Fruit fly (Drosophila melanogaster): ENCODE measurements around the gene CG42750.

CG42750 gene

DNA sequence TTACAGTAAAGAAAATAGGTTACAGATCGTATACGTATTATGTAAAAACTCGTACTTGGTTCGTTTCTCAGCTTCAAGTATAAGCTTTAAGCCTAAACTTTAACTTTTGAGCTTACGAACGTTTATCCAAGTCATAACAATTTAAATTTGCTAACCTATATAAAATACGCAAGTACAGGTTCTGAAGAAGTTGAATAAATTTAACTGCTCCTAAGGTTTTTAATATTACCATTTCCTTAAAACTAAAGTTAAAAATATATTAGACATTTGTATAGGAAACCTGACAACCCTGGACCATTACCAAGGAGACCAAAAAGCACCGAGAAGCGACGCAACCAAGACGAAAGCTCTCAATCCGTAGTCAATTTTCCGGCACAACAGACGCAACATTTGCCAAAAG is 155.9 kb downstream of the CG42750 start, which contains the start of gene CG5758 (continued):
- TF ChIP-seq Atf-2 (GFP tag; optimal IDR thresholded peaks at IDR 0.05) (no peak), CG18619 (GFP tag; optimal IDR thresholded peaks at IDR 0.05) (no peak), CG7372 (GFP tag; IDR thresholded peaks at IDR 0.05) (no peak), Bteb2 (GFP tag; optimal IDR thresholded peaks at IDR 0.05) (no peak), peb (GFP tag; IDR thresholded peaks at IDR 0.05) (no peak), CG2875 (GFP tag; optimal IDR thresholded peaks at IDR 0.05) (no peak), Opbp (GFP tag; IDR thresholded peaks at IDR 0.05; ENCODE audit: partially characterized antibody) (no peak), CG13296 (GFP tag; optimal IDR thresholded peaks at IDR 0.05) (no peak), rib (GFP tag; IDR thresholded peaks at IDR 0.05) (no peak; the same call in 1 of the 2 replicates), HLH4C (GFP tag; IDR thresholded peaks at IDR 0.05; ENCODE audit: partially characterized antibody) (no peak), luna (GFP tag; optimal IDR thresholded peaks at IDR 0.05) (no peak), mam (GFP tag; optimal IDR thresholded peaks at IDR 0.05) (peak; percentile 25), H15 (GFP tag; IDR thresholded peaks at IDR 0.05) (no peak), Meics (GFP tag; optimal IDR thresholded peaks at IDR 0.05) (peak; percentile 9), CG6765 (GFP tag; optimal IDR thresholded peaks at IDR 0.05) (no peak), CG31388 (GFP tag; optimal IDR thresholded peaks at IDR 0.05) (no peak), CG12104 (GFP tag; optimal IDR thresholded peaks at IDR 0.05) (no peak), lola (GFP tag; optimal IDR thresholded peaks at IDR 0.05) (no peak), gsb (GFP tag; IDR thresholded peaks at IDR 0.05) (no peak), CG9817 (tag; optimal IDR thresholded peaks at IDR 0.05) (peak; percentile 16), lilli (GFP tag; optimal IDR thresholded peaks at IDR 0.05) (peak; percentile 44), Kr (GFP tag; optimal IDR thresholded peaks at IDR 0.05) (no peak), CG10267 (tag; optimal IDR thresholded peaks at IDR 0.05) (no peak), Oaz (GFP tag; IDR thresholded peaks at IDR 0.05) (no peak), bsh (GFP tag; optimal IDR thresholded peaks at IDR 0.05) (no peak), otp (GFP tag; IDR thresholded peaks at IDR 0.05) (no peak), dan (GFP tag; IDR thresholded peaks at IDR 0.05) (no peak), gsb-n (tag; optimal IDR thresholded peaks at IDR 0.05) (no peak), CG2120 (GFP tag; optimal IDR thresholded peaks at IDR 0.05) (peak; percentile 67), CG8765 (GFP tag; IDR thresholded peaks at IDR 0.05) (no peak), CG14050 (GFP tag; IDR thresholded peaks at IDR 0.05) (no peak), CG4617 (GFP tag; optimal IDR thresholded peaks at IDR 0.05; ENCODE audit: borderline replicate concordance) (no peak), jumu (GFP tag; optimal IDR thresholded peaks at IDR 0.05) (no peak), unpg (GFP tag; optimal IDR thresholded peaks at IDR 0.05) (peak; percentile 38), CG6175 (GFP tag; IDR thresholded peaks at IDR 0.05) (no peak), pzg (GFP tag; optimal IDR thresholded peaks at IDR 0.05) (peak; percentile 8), fd64A (GFP tag; optimal IDR thresholded peaks at IDR 0.05) (no peak), Nf-YC (tag; optimal IDR thresholded peaks at IDR 0.05) (peak; percentile 5)

DNA sequence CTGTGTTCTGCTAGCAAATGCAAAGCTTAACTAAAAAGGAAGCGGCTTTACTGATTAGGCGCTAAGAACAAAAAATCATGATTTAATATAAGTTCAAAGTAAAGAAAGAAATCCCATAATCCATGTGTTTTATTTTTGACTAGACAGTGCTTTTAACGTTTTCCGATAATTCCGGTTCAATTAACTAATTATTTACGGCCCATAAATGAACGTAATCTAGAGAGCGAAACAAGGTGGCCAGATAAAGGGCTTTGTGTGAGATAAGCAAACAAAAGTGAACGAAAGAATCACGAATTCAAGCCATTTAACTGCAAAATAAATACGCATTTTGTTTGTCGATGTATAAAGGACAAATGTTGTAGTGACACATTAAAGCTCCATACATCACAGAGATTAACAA is 160.5 kb downstream of the CG42750 start:
- TF ChIP-seq sug (tag; optimal IDR thresholded peaks at IDR 0.05) = peak; percentile 43
- peak; percentile 40 for TF ChIP-seq mirr (GFP tag; optimal IDR thresholded peaks at IDR 0.05)
- TF ChIP-seq CG15269 (tag; optimal IDR thresholded peaks at IDR 0.05) = peak; percentile 1
- peak; percentile 39 for TF ChIP-seq sens (GFP tag)
- no peak for TF ChIP-seq zfh2 (GFP tag; optimal IDR thresholded peaks at IDR 0.05)
- peak; percentile 2 for TF ChIP-seq lab (GFP tag; optimal IDR thresholded peaks at IDR 0.05)
- no peak for TF ChIP-seq p53 (GFP tag; optimal IDR thresholded peaks at IDR 0.05)
- TF ChIP-seq CG34376 (GFP tag; optimal IDR thresholded peaks at IDR 0.05) = peak; percentile 35
- TF ChIP-seq az2 (GFP tag; optimal IDR thresholded peaks at IDR 0.05) = no peak
- TF ChIP-seq exex (tag; optimal IDR thresholded peaks at IDR 0.05) = peak; percentile 91

Measured in whole organism, embryonic.